Worm (Caenorhabditis elegans) whole organism, L4 larva: ENCODE results near the gene cal-2.

ENCODE experiments used
- ceh-20 ChIP-seq: fragments of 200-800 bp; sonication (Bioruptor generic); IDR thresholded peaks from 2 replicates; pipeline ENCODE4 v1.3.6; 2022; ENCODE audit warnings: missing genetic modification reagents, missing genetic modification characterization, missing compliant biosample characterization
- ces-1 ChIP-seq: fragments of 150-350 bp; sonication (generic microtip); optimal IDR thresholded peaks from 4 replicates; lab custom pipeline; 2014; ENCODE audit warnings: missing biosample characterization, missing genetic modification reagents, missing genetic modification characterization
- fkh-10 ChIP-seq: fragments of 150-350 bp; optimal IDR thresholded peaks from 2 replicates; lab custom pipeline; 2014; ENCODE audit warnings: missing biosample characterization, missing genetic modification reagents, missing genetic modification characterization
- fos-1 ChIP-seq: fragments of 150-350 bp; optimal IDR thresholded peaks from 2 replicates; lab custom pipeline; 2014; ENCODE audit warnings: missing biosample characterization, missing genetic modification characterization

- TF ChIP-seq ces-1 (GFP tag; lab: Kevin White, UChicago) (no peak), fkh-10 (GFP tag; lab: Kevin White, UChicago) (no peak), fos-1 (tag; lab: Kevin White, UChicago) (no peak), ceh-20 (GFP tag; lab: Robert Waterston, UW) (peak; percentile 53; the same call in 1 of the 2 replicates)
These were observed 26.7 kb upstream of the cal-2 start, which contains the start of gene T21B10.3 for ce11 chrII:8933693-8934432.
